Fruit fly (Drosophila melanogaster) whole organism, embryonic: Measurements from ENCODE around the gene Svil.

Source experiments
- Bdp1 ChIP-seq: fragments of 200-800 bp; sonication (Bioruptor generic); optimal IDR thresholded peaks from 3 replicates; lab custom pipeline; 2016; ENCODE audit warnings: missing biosample characterization, missing genetic modification characterization
- C15 ChIP-seq: fragments of 200-800 bp; sonication (Bioruptor generic); IDR thresholded peaks from 3 replicates; pipeline ENCODE4 v1.3.6; 2022; ENCODE audit warnings: missing biosample characterization, missing genetic modification characterization
- CG10209 ChIP-seq: fragments of 200-800 bp; sonication (Bioruptor generic); optimal IDR thresholded peaks from 3 replicates; lab custom pipeline; 2017; ENCODE audit warnings: missing biosample characterization, mild to moderate bottlenecking, missing genetic modification characterization, missing genetic modification reagents
- CG13424 ChIP-seq: fragments of 200-800 bp; sonication (Bioruptor generic); optimal IDR thresholded peaks from 2 replicates; lab custom pipeline; 2019; ENCODE audit warnings: missing biosample characterization, mild to moderate bottlenecking, missing genetic modification characterization, moderate library complexity
- CG1529 ChIP-seq: fragments of 200-800 bp; sonication (Bioruptor generic); optimal IDR thresholded peaks from 3 replicates; lab custom pipeline; 2018; ENCODE audit warnings: missing biosample characterization, missing genetic modification characterization
- CG15514 ChIP-seq: fragments of 200-800 bp; sonication (Bioruptor generic); optimal IDR thresholded peaks from 3 replicates; lab custom pipeline; 2017; ENCODE audit warnings: missing biosample characterization, missing genetic modification characterization, mild to moderate bottlenecking, moderate library complexity, missing genetic modification reagents
- CG15601 ChIP-seq: fragments of 200-800 bp; sonication (Bioruptor generic); optimal IDR thresholded peaks from 3 replicates; lab custom pipeline; 2019; ENCODE audit warnings: missing biosample characterization, mild to moderate bottlenecking, missing genetic modification characterization, moderate library complexity
- CG1647 ChIP-seq: fragments of 200-800 bp; sonication (Bioruptor generic); optimal IDR thresholded peaks from 3 replicates; lab custom pipeline; 2016; ENCODE audit warnings: missing biosample characterization, missing genetic modification characterization
- CG17829 ChIP-seq: fragments of 200-800 bp; optimal IDR thresholded peaks from 2 replicates; lab custom pipeline; 2019; ENCODE audit warnings: missing biosample characterization, mild to moderate bottlenecking, missing genetic modification characterization, moderate library complexity
- CG18476 ChIP-seq: fragments of 200-800 bp; sonication (Bioruptor generic); optimal IDR thresholded peaks from 2 replicates; lab custom pipeline; 2016; ENCODE audit warnings: missing biosample characterization, mild to moderate bottlenecking, missing genetic modification characterization
- CG34376 ChIP-seq: fragments of 200-800 bp; sonication (Bioruptor generic); optimal IDR thresholded peaks from 2 replicates; lab custom pipeline; 2018; ENCODE audit warnings: missing biosample characterization, mild to moderate bottlenecking, missing genetic modification characterization
- CG4282 ChIP-seq: fragments of 200-800 bp; sonication (Bioruptor generic); optimal IDR thresholded peaks from 2 replicates; lab custom pipeline; 2016; ENCODE audit warnings: missing biosample characterization, missing genetic modification characterization
- CG8089 ChIP-seq: fragments of 200-800 bp; sonication (Bioruptor generic); optimal IDR thresholded peaks from 3 replicates; lab custom pipeline; 2016; ENCODE audit warnings: missing biosample characterization, missing genetic modification characterization
- CG8281 ChIP-seq: fragments of 200-800 bp; sonication (Bioruptor generic); optimal IDR thresholded peaks from 2 replicates; lab custom pipeline; 2018; ENCODE audit warnings: missing biosample characterization, mild to moderate bottlenecking, missing genetic modification characterization, moderate library complexity
- CTCF ChIP-seq: fragments of 200-800 bp; sonication (Bioruptor generic); optimal IDR thresholded peaks from 2 replicates; lab custom pipeline; 2017; ENCODE audit warnings: missing biosample characterization, mild to moderate bottlenecking, missing genetic modification characterization, moderate library complexity
- Chrac-16 ChIP-seq: fragments of 200-800 bp; sonication (Bioruptor generic); optimal IDR thresholded peaks from 3 replicates; lab custom pipeline; 2016; ENCODE audit warnings: missing biosample characterization, missing genetic modification characterization
- Dll ChIP-seq: fragments of 200-800 bp; sonication (Bioruptor generic); IDR thresholded peaks from 4 replicates; pipeline ENCODE4 v1.3.6; 2022; ENCODE audit warnings: missing biosample characterization, missing genetic modification characterization; ENCODE audit not compliant: partially characterized antibody
- Drgx ChIP-seq: fragments of 200-800 bp; sonication (Bioruptor generic); IDR thresholded peaks from 2 replicates; pipeline ENCODE4 v1.3.6; 2022; ENCODE audit warnings: missing biosample characterization, missing genetic modification characterization
- Eip74EF ChIP-seq, 2 experiments: fragments of 200-800 bp in 1 of 2; fragments of >200 bp in 1 of 2; sonication (Bioruptor generic) in 1 of 2; optimal IDR thresholded peaks; 2 replicates each; lab custom pipeline; 2017 to 2019; ENCODE audit warnings: missing biosample characterization in 2 of 2, missing genetic modification characterization in 2 of 2, mild to moderate bottlenecking in 1 of 2, moderate library complexity in 1 of 2
- Ets65A ChIP-seq: fragments of 200-800 bp; sonication (Bioruptor generic); peaks from one replicate; lab custom pipeline; 2016; ENCODE audit warnings: missing biosample characterization, missing genetic modification characterization
- Ets97D ChIP-seq: fragments of 200-800 bp; sonication (Bioruptor generic); optimal IDR thresholded peaks from 3 replicates; lab custom pipeline; 2016; ENCODE audit warnings: missing biosample characterization, missing genetic modification characterization
- Gsc ChIP-seq: fragments of 200-800 bp; sonication (Bioruptor generic); IDR thresholded peaks from 2 replicates; pipeline ENCODE4 v1.3.6; 2022; ENCODE audit warnings: missing biosample characterization, missing genetic modification characterization
- H15 ChIP-seq: fragments of 200-800 bp; sonication (Bioruptor generic); IDR thresholded peaks from 3 replicates; pipeline ENCODE4 v1.3.6; 2022; ENCODE audit warnings: missing biosample characterization, missing genetic modification characterization
- H2.0 ChIP-seq: fragments of 200-800 bp; sonication (Bioruptor generic); IDR thresholded peaks from 2 replicates; pipeline ENCODE4 v1.3.6; 2022; ENCODE audit warnings: missing biosample characterization, missing genetic modification characterization
- HLH4C ChIP-seq: fragments of 200-800 bp; sonication (Bioruptor generic); IDR thresholded peaks from 3 replicates; pipeline ENCODE4 v1.3.6; 2022; ENCODE audit warnings: missing biosample characterization, missing genetic modification characterization; ENCODE audit not compliant: partially characterized antibody
- Hr3 ChIP-seq: fragments of 200-800 bp; sonication (Bioruptor generic); optimal IDR thresholded peaks from 3 replicates; lab custom pipeline; 2016; ENCODE audit warnings: missing biosample characterization, missing genetic modification characterization
- Trl ChIP-seq, 3 experiments: fragments of >200 bp in 2 of 3; fragments of 200-800 bp in 1 of 3; sonication (Bioruptor generic) in 1 of 3; optimal IDR thresholded peaks; 2 replicates in 1 of 3; 3 replicates in 2 of 3; lab custom pipeline; 2016 to 2017; ENCODE audit warnings: missing biosample characterization in 1 of 3, missing genetic modification characterization in 1 of 3
- ase ChIP-seq: fragments of 200-800 bp; sonication (Bioruptor generic); IDR thresholded peaks from 3 replicates; pipeline ENCODE4 v1.3.6; 2022; ENCODE audit warnings: missing biosample characterization, missing genetic modification characterization
- br ChIP-seq: fragments of >200 bp; optimal IDR thresholded peaks from 2 replicates; lab custom pipeline; 2017
- cad ChIP-seq: fragments of >200 bp; optimal IDR thresholded peaks from 2 replicates; lab custom pipeline; 2017; ENCODE audit warnings: missing biosample characterization, missing genetic modification characterization
- cg ChIP-seq: fragments of 200-800 bp; sonication (Bioruptor generic); optimal IDR thresholded peaks from 3 replicates; lab custom pipeline; 2019; ENCODE audit warnings: missing biosample characterization, mild to moderate bottlenecking, missing genetic modification characterization, moderate library complexity
- chinmo ChIP-seq: fragments of 200-800 bp; sonication (Bioruptor generic); IDR thresholded peaks from 4 replicates; pipeline ENCODE4 v1.3.6; 2022; ENCODE audit warnings: missing biosample characterization, missing genetic modification characterization; ENCODE audit not compliant: partially characterized antibody
- corto ChIP-seq: fragments of 200-800 bp; sonication (Bioruptor generic); optimal IDR thresholded peaks from 2 replicates; lab custom pipeline; 2016; ENCODE audit warnings: missing biosample characterization, mild to moderate bottlenecking, missing genetic modification characterization, moderate library complexity
- crol ChIP-seq: fragments of 200-800 bp; sonication (Bioruptor generic); IDR thresholded peaks from 2 replicates; pipeline ENCODE4 v1.3.6; 2022; ENCODE audit warnings: missing biosample characterization, missing genetic modification characterization
- da ChIP-seq: fragments of 200-800 bp; sonication (Bioruptor generic); optimal IDR thresholded peaks from 2 replicates; lab custom pipeline; 2016; ENCODE audit warnings: missing biosample characterization, missing genetic modification characterization
- esg ChIP-seq: fragments of 200-800 bp; sonication (Bioruptor generic); conservative IDR thresholded peaks from 2 replicates; pipeline ENCODE4 v1.3.6; 2022; ENCODE audit warnings: missing biosample characterization, missing genetic modification characterization
- gsb-n ChIP-seq: fragments of 200-800 bp; sonication (Bioruptor generic); optimal IDR thresholded peaks from 3 replicates; lab custom pipeline; 2018; ENCODE audit warnings: missing biosample characterization, mild to moderate bottlenecking, missing genetic modification characterization
- ham ChIP-seq: fragments of 200-800 bp; sonication (Bioruptor generic); IDR thresholded peaks from 2 replicates; pipeline ENCODE4 v1.3.6; 2022; ENCODE audit warnings: missing biosample characterization, missing genetic modification characterization
- kah ChIP-seq: fragments of 200-800 bp; sonication (Bioruptor generic); optimal IDR thresholded peaks from 2 replicates; lab custom pipeline; 2018; ENCODE audit warnings: missing biosample characterization, mild to moderate bottlenecking, missing genetic modification characterization
- kni ChIP-seq: fragments of 200-800 bp; sonication (Bioruptor generic); optimal IDR thresholded peaks from 3 replicates; lab custom pipeline; 2017; ENCODE audit warnings: mild to moderate bottlenecking, missing biosample characterization, missing genetic modification reagents, missing genetic modification characterization
- nau ChIP-seq: fragments of 200-800 bp; sonication (Bioruptor generic); optimal IDR thresholded peaks from 3 replicates; lab custom pipeline; 2017; ENCODE audit warnings: missing biosample characterization, mild to moderate bottlenecking, missing genetic modification characterization, missing genetic modification reagents
- nmo ChIP-seq: fragments of 200-800 bp; sonication (Bioruptor generic); optimal IDR thresholded peaks from 2 replicates; lab custom pipeline; 2018; ENCODE audit warnings: missing biosample characterization, mild to moderate bottlenecking, missing genetic modification characterization, moderate library complexity
- pb ChIP-seq: fragments of 200-800 bp; sonication (Bioruptor generic); optimal IDR thresholded peaks from 3 replicates; lab custom pipeline; 2016; ENCODE audit warnings: missing biosample characterization, missing genetic modification characterization
- pros ChIP-seq: fragments of 200-800 bp; sonication (Bioruptor generic); optimal IDR thresholded peaks from 3 replicates; lab custom pipeline; 2019; ENCODE audit warnings: missing biosample characterization, mild to moderate bottlenecking, missing genetic modification characterization, moderate library complexity
- pum ChIP-seq: fragments of 200-800 bp; sonication (Bioruptor generic); optimal IDR thresholded peaks from 2 replicates; lab custom pipeline; 2016; ENCODE audit warnings: missing biosample characterization, missing genetic modification characterization
- schlank ChIP-seq: fragments of 200-800 bp; sonication (Bioruptor generic); optimal IDR thresholded peaks from 2 replicates; lab custom pipeline; 2018; ENCODE audit warnings: missing biosample characterization, mild to moderate bottlenecking, missing genetic modification characterization
- trem ChIP-seq: fragments of 200-800 bp; optimal IDR thresholded peaks from 3 replicates; lab custom pipeline; 2019; ENCODE audit warnings: missing biosample characterization, mild to moderate bottlenecking, missing genetic modification characterization, moderate library complexity
- trh ChIP-seq: fragments of 200-800 bp; sonication (Bioruptor generic); optimal IDR thresholded peaks from 2 replicates; lab custom pipeline; 2016; ENCODE audit warnings: missing biosample characterization, missing genetic modification characterization
- twi ChIP-seq: fragments of 200-800 bp; optimal IDR thresholded peaks from 2 replicates; lab custom pipeline; 2019; ENCODE audit warnings: missing biosample characterization, mild to moderate bottlenecking, missing genetic modification characterization, moderate library complexity
- tx ChIP-seq: fragments of 200-800 bp; sonication (Bioruptor generic); optimal IDR thresholded peaks from 2 replicates; lab custom pipeline; 2016; ENCODE audit warnings: missing biosample characterization, missing genetic modification characterization
- usp ChIP-seq: fragments of >200 bp; optimal IDR thresholded peaks from 2 replicates; lab custom pipeline; 2017; ENCODE audit warnings: missing biosample characterization, missing genetic modification characterization

Svil gene

DNA sequence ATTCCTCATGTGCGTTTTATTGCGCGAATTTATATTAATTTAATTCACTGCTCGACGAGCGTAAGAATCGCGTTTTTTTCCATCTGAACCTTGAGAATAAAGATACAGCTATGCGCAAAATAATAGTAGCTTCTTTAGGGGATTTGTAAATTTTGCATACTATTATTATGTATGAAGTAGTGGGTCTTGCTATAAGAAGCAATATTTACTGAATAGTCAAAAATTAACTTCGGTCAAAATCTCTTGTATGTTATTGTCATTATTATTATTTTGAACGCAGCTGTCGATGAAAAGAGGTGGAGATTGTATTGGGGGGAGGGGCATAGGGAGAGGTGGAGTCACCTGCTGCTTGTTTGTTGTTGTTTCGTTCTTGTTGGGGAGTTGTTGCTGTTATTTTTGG lies 41.3 kb downstream of the Svil start (continued):
- peak; percentile 41 for TF ChIP-seq tx
- TF ChIP-seq Chrac-16 (GFP tag; lab: Kevin White, UChicago), result peak; percentile 55
- TF ChIP-seq CG15601 (tag; lab: Kevin White, UChicago), result peak; percentile 24
- TF ChIP-seq Eip74EF (GFP tag; optimal IDR thresholded peaks at IDR 0.05; lab: Kevin White, UChicago), result peak in 1 of 2 experiments; percentile 91
- peak; percentile 67 for TF ChIP-seq CG13424 (tag; lab: Kevin White, UChicago)
- no peak for TF ChIP-seq trh (GFP tag; lab: Kevin White, UChicago)
- TF ChIP-seq gsb-n (tag; lab: Kevin White, UChicago), result peak; percentile 52
- TF ChIP-seq Gsc (GFP tag; lab: Robert Waterston, UW), result peak; percentile 52
- TF ChIP-seq CTCF, result peak; percentile 59
- TF ChIP-seq Drgx (GFP tag; lab: Robert Waterston, UW), result peak; percentile 84
- TF ChIP-seq CG17829 (tag; lab: Kevin White, UChicago), result peak; percentile 64
- TF ChIP-seq usp, result no peak
- no peak for TF ChIP-seq schlank (tag; lab: Kevin White, UChicago)
- peak; percentile 57 for TF ChIP-seq kah (GFP tag; lab: Kevin White, UChicago)
- TF ChIP-seq chinmo, result 0 out of 4 replicates have a peak, but pooled peaks have one; percentile 38
- TF ChIP-seq twi (tag; lab: Kevin White, UChicago), result no peak
- TF ChIP-seq cg (GFP tag; lab: Kevin White, UChicago), result peak; percentile 18
- peak; percentile 76 for TF ChIP-seq nmo
- TF ChIP-seq CG1529, result peak; percentile 56
- peak; percentile 85 for TF ChIP-seq nau (GFP tag; lab: Kevin White, UChicago)
- no peak for TF ChIP-seq kni (GFP tag; lab: Kevin White, UChicago)
- no peak for TF ChIP-seq cad (GFP tag; lab: Kevin White, UChicago)
- TF ChIP-seq CG8089, result peak; percentile 25
- TF ChIP-seq crol (GFP tag; lab: Robert Waterston, UW), result peak; percentile 84
- TF ChIP-seq CG10209, result peak; percentile 66
- TF ChIP-seq trem (tag; lab: Kevin White, UChicago), result peak; percentile 84
- no peak for TF ChIP-seq Dll
- TF ChIP-seq C15 (GFP tag; lab: Robert Waterston, UW), result peak; percentile 78; the same call in 2 of the 3 replicates
- TF ChIP-seq Hr3, result peak; percentile 65
- TF ChIP-seq corto (GFP tag; lab: Kevin White, UChicago), result peak; percentile 58
- peak; percentile 86 for TF ChIP-seq H15 (GFP tag; lab: Robert Waterston, UW)
- no peak for TF ChIP-seq HLH4C
- TF ChIP-seq pb (GFP tag; lab: Kevin White, UChicago), result peak; percentile 69
- peak; percentile 52 for TF ChIP-seq CG34376 (GFP tag; lab: Kevin White, UChicago)
- peak; percentile 65 for TF ChIP-seq pum
- TF ChIP-seq esg, result peak; percentile 79
- TF ChIP-seq H2.0 (GFP tag; lab: Robert Waterston, UW), result peak; percentile 80
- no peak for TF ChIP-seq ham
- peak; percentile 77 for TF ChIP-seq Ets97D
- peak; percentile 84 for TF ChIP-seq ase (GFP tag; lab: Robert Waterston, UW)
- TF ChIP-seq CG8281 (tag; lab: Kevin White, UChicago), result peak; percentile 46
- peak; percentile 18 for TF ChIP-seq da (GFP tag; lab: Kevin White, UChicago)
- peak; percentile 89 for TF ChIP-seq CG1647
- TF ChIP-seq Ets65A (GFP tag; lab: Kevin White, UChicago), result peak; percentile 97
- peak; percentile 55 for TF ChIP-seq Bdp1 (GFP tag; lab: Kevin White, UChicago)
- no peak for TF ChIP-seq Trl (optimal IDR thresholded peaks at IDR 0.05; lab: Kevin White, UChicago)
- peak; percentile 75 for TF ChIP-seq Trl (GFP tag; optimal IDR thresholded peaks at IDR 0.05; lab: Kevin White, UChicago)
- TF ChIP-seq CG15514 (GFP tag; lab: Kevin White, UChicago), result peak; percentile 84
- TF ChIP-seq CG18476, result peak; percentile 84
- TF ChIP-seq br, result no peak
- TF ChIP-seq CG4282 (GFP tag; lab: Kevin White, UChicago), result no peak
- no peak for TF ChIP-seq pros (GFP tag; lab: Kevin White, UChicago)
